Worm (Caenorhabditis elegans) whole organism, L3 larva: Measurements from ENCODE around the gene cpz-2.

Source experiments
- ZK546.5 ChIP-seq: sonication (generic microtip); optimal IDR thresholded peaks from 2 replicates; lab custom pipeline; 2017; ENCODE audit warnings: missing biosample characterization, missing genetic modification characterization
- aly-2 ChIP-seq: fragments of 150-350 bp; optimal IDR thresholded peaks from 2 replicates; lab custom pipeline; 2014; ENCODE audit warnings: missing biosample characterization, missing genetic modification characterization
- ceh-16 ChIP-seq: sonication (generic microtip); optimal IDR thresholded peaks from 2 replicates; lab custom pipeline; 2017; ENCODE audit warnings: missing biosample characterization, missing genetic modification characterization
- ceh-82 ChIP-seq: fragments of 150-350 bp; optimal IDR thresholded peaks from 2 replicates; lab custom pipeline; 2014; ENCODE audit warnings: missing biosample characterization, missing genetic modification characterization
- ceh-9 ChIP-seq: sonication (generic microtip); optimal IDR thresholded peaks from 2 replicates; lab custom pipeline; 2018; ENCODE audit warnings: missing biosample characterization, missing genetic modification characterization
- daf-12 ChIP-seq: fragments of 150-350 bp; optimal IDR thresholded peaks from 2 replicates; lab custom pipeline; 2014; ENCODE audit warnings: missing biosample characterization, missing genetic modification reagents, missing genetic modification characterization
- egl-27 ChIP-seq: sonication (generic microtip); optimal IDR thresholded peaks from 4 replicates; lab custom pipeline; 2017; ENCODE audit warnings: missing biosample characterization, missing genetic modification reagents, missing genetic modification characterization
- egl-5 ChIP-seq: fragments of 150-350 bp; optimal IDR thresholded peaks from 2 replicates; lab custom pipeline; 2017; ENCODE audit warnings: missing biosample characterization, missing genetic modification reagents, missing genetic modification characterization, inconsistent platforms
- elt-1 ChIP-seq: fragments of 150-350 bp; optimal IDR thresholded peaks from 2 replicates; lab custom pipeline; 2014; ENCODE audit warnings: missing biosample characterization, missing genetic modification characterization
- elt-2 ChIP-seq: sonication (generic microtip); optimal IDR thresholded peaks from 2 replicates; lab custom pipeline; 2016; ENCODE audit warnings: missing genetic modification reagents, mild to moderate bottlenecking, missing genetic modification characterization, missing compliant biosample characterization
- elt-3 ChIP-seq, 3 experiments: fragments of 150-350 bp in 1 of 3; sonication (generic microtip) in 2 of 3; optimal IDR thresholded peaks; 2 replicates in 2 of 3; 4 replicates in 1 of 3; lab custom pipeline; 2014 to 2017; ENCODE audit warnings: missing biosample characterization in 3 of 3, missing genetic modification characterization in 3 of 3
- fkh-10 ChIP-seq: sonication (generic microtip); optimal IDR thresholded peaks from 2 replicates; lab custom pipeline; 2017; ENCODE audit warnings: missing biosample characterization, missing genetic modification reagents, missing genetic modification characterization
- fkh-2 ChIP-seq: fragments of 150-350 bp; optimal IDR thresholded peaks from 2 replicates; lab custom pipeline; 2014; ENCODE audit warnings: missing biosample characterization, missing genetic modification reagents, missing genetic modification characterization
- fos-1 ChIP-seq: fragments of 150-350 bp; optimal IDR thresholded peaks from 2 replicates; lab custom pipeline; 2014; ENCODE audit warnings: missing biosample characterization, missing genetic modification characterization
- lin-15B ChIP-seq: fragments of 150-350 bp; optimal IDR thresholded peaks from 2 replicates; lab custom pipeline; 2014; ENCODE audit warnings: missing biosample characterization, missing genetic modification characterization
- lin-39 ChIP-seq: fragments of 150-350 bp; optimal IDR thresholded peaks from 2 replicates; lab custom pipeline; 2018; ENCODE audit warnings: missing biosample characterization, missing genetic modification reagents, missing genetic modification characterization
- mdl-1 ChIP-seq: fragments of 150-350 bp; optimal IDR thresholded peaks from 2 replicates; lab custom pipeline; 2014; ENCODE audit warnings: missing biosample characterization, missing genetic modification characterization
- mml-1 ChIP-seq: fragments of 150-350 bp; sonication (generic microtip); optimal IDR thresholded peaks from 3 replicates; lab custom pipeline; 2014; ENCODE audit warnings: missing biosample characterization, missing genetic modification characterization
- nfya-1 ChIP-seq: sonication (generic microtip); optimal IDR thresholded peaks from 2 replicates; lab custom pipeline; 2017; ENCODE audit warnings: missing genetic modification characterization, mild to moderate bottlenecking, missing compliant biosample characterization, antibody characterized with exemption, moderate library complexity; ENCODE audit not compliant: insufficient read depth
- nhr-23 ChIP-seq: fragments of 150-350 bp; optimal IDR thresholded peaks from 2 replicates; lab custom pipeline; 2014; ENCODE audit warnings: missing biosample characterization, missing genetic modification reagents, missing genetic modification characterization
- nhr-237 ChIP-seq: fragments of 150-350 bp; optimal IDR thresholded peaks from 2 replicates; lab custom pipeline; 2014; ENCODE audit warnings: missing biosample characterization, missing genetic modification characterization
- nhr-25 ChIP-seq: sonication (generic microtip); optimal IDR thresholded peaks from 2 replicates; lab custom pipeline; 2017; ENCODE audit warnings: missing biosample characterization, missing genetic modification characterization
- nhr-43 ChIP-seq: sonication (generic microtip); optimal IDR thresholded peaks from 2 replicates; lab custom pipeline; 2016; ENCODE audit warnings: mild to moderate bottlenecking, missing genetic modification characterization, missing compliant biosample characterization; ENCODE audit not compliant: poor library complexity, severe bottlenecking
- nhr-77 ChIP-seq: fragments of 150-350 bp; optimal IDR thresholded peaks from 2 replicates; lab custom pipeline; 2014; ENCODE audit warnings: missing biosample characterization, missing genetic modification characterization
- pqm-1 ChIP-seq: fragments of 150-350 bp; optimal IDR thresholded peaks from 2 replicates; lab custom pipeline; 2017; ENCODE audit warnings: missing biosample characterization, missing genetic modification characterization, inconsistent platforms
- skn-1 ChIP-seq: fragments of 150-350 bp; optimal IDR thresholded peaks from 2 replicates; lab custom pipeline; 2014; ENCODE audit warnings: missing biosample characterization, missing genetic modification characterization
- snpc-4 ChIP-seq: fragments of 150-350 bp; optimal IDR thresholded peaks from 2 replicates; lab custom pipeline; 2014; ENCODE audit warnings: missing biosample characterization, missing genetic modification characterization
- tbx-2 ChIP-seq: sonication (generic microtip); optimal IDR thresholded peaks from 2 replicates; lab custom pipeline; 2016; ENCODE audit warnings: mild to moderate bottlenecking, missing genetic modification characterization, missing compliant biosample characterization
- unc-39 ChIP-seq: sonication (generic microtip); optimal IDR thresholded peaks from 4 replicates; lab custom pipeline; 2017; ENCODE audit warnings: missing biosample characterization, missing genetic modification characterization
- ztf-11 ChIP-seq: fragments of 150-350 bp; optimal IDR thresholded peaks from 2 replicates; lab custom pipeline; 2014; ENCODE audit warnings: missing biosample characterization, missing genetic modification characterization
- ztf-4 ChIP-seq: fragments of 150-350 bp; optimal IDR thresholded peaks from 2 replicates; lab custom pipeline; 2014; ENCODE audit warnings: missing biosample characterization, missing genetic modification characterization

Gene cpz-2

ce11 chrV:13352415-13352814, 28.6 kb upstream of the cpz-2 start:
- TF ChIP-seq elt-1 (tag; lab: Kevin White, UChicago) (peak; percentile 24), fkh-2 (no peak), ztf-4 (no peak)

ce11 chrV:13356210-13356609, 24.8 kb upstream of the cpz-2 start:
- TF ChIP-seq mml-1 (tag; lab: Kevin White, UChicago) = no peak
- TF ChIP-seq mdl-1 (tag; lab: Kevin White, UChicago) = no peak
- TF ChIP-seq fos-1 (tag; lab: Kevin White, UChicago) = no peak
- TF ChIP-seq aly-2 (tag; lab: Kevin White, UChicago) = no peak
- no peak for TF ChIP-seq nhr-77 (tag; lab: Kevin White, UChicago)
- TF ChIP-seq nhr-25 = no peak
- no peak for TF ChIP-seq nfya-1
- no peak for TF ChIP-seq elt-3 (tag; optimal IDR thresholded peaks at IDR 0.05; lab: Kevin White, UChicago)
- TF ChIP-seq lin-15B (tag; lab: Kevin White, UChicago) = no peak
- TF ChIP-seq snpc-4 (tag; lab: Kevin White, UChicago) = no peak

ce11 chrV:13357652-13358281, 23.2 kb upstream of the cpz-2 start, which contains the start of gene F32H5.1:
Gene F32H5.1, minus strand, starts transcription at chrV:13358037.
- peak; percentile 73 for TF ChIP-seq pqm-1 (tag; lab: Kevin White, UChicago)
- TF ChIP-seq fkh-10 = no peak
- peak; percentile 93 for TF ChIP-seq elt-2 (tag; lab: Kevin White, UChicago)

- TF ChIP-seq nhr-25 (peak; percentile 24), nhr-23 (tag; lab: Kevin White, UChicago) (peak; percentile 35), elt-1 (tag; lab: Kevin White, UChicago) (peak; percentile 81), fkh-10 (no peak), nhr-43 (tag; lab: Kevin White, UChicago) (peak; percentile 8), lin-39 (no peak), nhr-77 (tag; lab: Kevin White, UChicago) (no peak)
Measured at ce11 chrV:13358823-13359592, 22.0 kb upstream of the cpz-2 start, which contains the start of gene F32H5.3. Gene F32H5.3, plus strand, starts transcription at chrV:13359335.

- TF ChIP-seq nhr-43 (tag; lab: Kevin White, UChicago) (no peak), ceh-16 (no peak), egl-5 (tag; lab: Kevin White, UChicago) (no peak), elt-3 (tag; optimal IDR thresholded peaks at IDR 0.05; lab: Kevin White, UChicago) (no peak), ZK546.5 (tag; lab: Kevin White, UChicago) (no peak), tbx-2 (tag; lab: Kevin White, UChicago) (no peak), nhr-77 (tag; lab: Kevin White, UChicago) (no peak), ztf-11 (tag; lab: Kevin White, UChicago) (no peak), ceh-82 (tag; lab: Kevin White, UChicago) (no peak), skn-1 (tag; lab: Kevin White, UChicago) (no peak), unc-39 (tag; lab: Kevin White, UChicago) (no peak), nhr-237 (tag; lab: Kevin White, UChicago) (no peak), nhr-23 (tag; lab: Kevin White, UChicago) (no peak), ztf-4 (no peak), daf-12 (tag; lab: Kevin White, UChicago) (no peak), egl-27 (tag; lab: Kevin White, UChicago) (no peak), ceh-9 (no peak)
Measured at ce11 chrV:13360254-13360653, 20.7 kb upstream of the cpz-2 start, which contains the start of gene F32H5.4. Gene F32H5.4, plus strand, starts transcription at chrV:13360554.
